Worm (Caenorhabditis elegans) whole organism, L4 larva: ENCODE data around the gene pqn-73.

Experiments used
- D1046.2 ChIP-seq: fragments of 200-800 bp; sonication (Bioruptor generic); IDR thresholded peaks from 2 replicates; pipeline ENCODE4 v1.3.6; 2022; ENCODE audit warnings: missing genetic modification characterization, missing compliant biosample characterization
- F37D6.2 ChIP-seq: sonication (generic microtip); optimal IDR thresholded peaks from 2 replicates; lab custom pipeline; 2016; ENCODE audit warnings: mild to moderate bottlenecking, missing genetic modification characterization, missing compliant biosample characterization
- F44E2.7 ChIP-seq: fragments of 200-800 bp; sonication (Bioruptor generic); IDR thresholded peaks from 2 replicates; pipeline ENCODE4 v2.1.2; 2022; ENCODE audit warnings: missing genetic modification characterization, missing compliant biosample characterization
- F49E8.2 ChIP-seq: sonication (generic microtip); optimal IDR thresholded peaks from 2 replicates; lab custom pipeline; 2016; ENCODE audit warnings: missing compliant biosample characterization, mild to moderate bottlenecking, missing genetic modification characterization, borderline replicate concordance
- T20F7.1 ChIP-seq: fragments of 200-800 bp; sonication (Bioruptor generic); optimal IDR thresholded peaks from 2 replicates; lab custom pipeline; 2018; ENCODE audit warnings: mild to moderate bottlenecking, missing genetic modification characterization, missing compliant biosample characterization
- T26A8.4 ChIP-seq: fragments of 200-800 bp; sonication (Bioruptor generic); IDR thresholded peaks from 2 replicates; pipeline ENCODE4 v1.3.6; 2022; ENCODE audit warnings: missing genetic modification characterization, missing compliant biosample characterization
- Y48G9A.11 ChIP-seq: fragments of 200-800 bp; sonication (Bioruptor generic); IDR thresholded peaks from 2 replicates; pipeline ENCODE4 v1.3.6; 2022; ENCODE audit warnings: missing genetic modification reagents, missing genetic modification characterization, missing compliant biosample characterization
- Y5F2A.4 ChIP-seq: fragments of 200-800 bp; sonication (Bioruptor generic); optimal IDR thresholded peaks from 2 replicates; lab custom pipeline; 2018; ENCODE audit warnings: mild to moderate bottlenecking, missing genetic modification characterization, missing compliant biosample characterization
- ZK337.2 ChIP-seq: fragments of 200-800 bp; sonication (Bioruptor generic); IDR thresholded peaks from 2 replicates; pipeline ENCODE4 v1.3.6; 2022; ENCODE audit warnings: missing genetic modification reagents, missing genetic modification characterization, missing compliant biosample characterization
- aha-1 ChIP-seq: fragments of 150-350 bp; peaks from one replicate; lab custom pipeline; 2014; ENCODE audit warnings: missing biosample characterization, missing genetic modification characterization
- ama-1 ChIP-seq: fragments of 150-350 bp; optimal IDR thresholded peaks from 2 replicates; lab custom pipeline; 2014; ENCODE audit warnings: inconsistent platforms, mixed read lengths
- arid-1 ChIP-seq: fragments of 200-800 bp; sonication (Bioruptor generic); conservative IDR thresholded peaks from 2 replicates; pipeline ENCODE4 v1.3.6; 2022; ENCODE audit warnings: missing genetic modification reagents, missing genetic modification characterization, missing compliant biosample characterization
- attf-4 ChIP-seq: sonication (generic microtip); optimal IDR thresholded peaks from 3 replicates; lab custom pipeline; 2017; ENCODE audit warnings: missing biosample characterization, missing genetic modification characterization
- ceh-28 ChIP-seq: fragments of 150-350 bp; optimal IDR thresholded peaks from 2 replicates; lab custom pipeline; 2014; ENCODE audit warnings: missing biosample characterization, missing genetic modification reagents, missing genetic modification characterization
- ceh-32 ChIP-seq: sonication (generic microtip); optimal IDR thresholded peaks from 2 replicates; lab custom pipeline; 2016; ENCODE audit warnings: mild to moderate bottlenecking, missing genetic modification characterization, missing compliant biosample characterization; ENCODE audit not compliant: poor library complexity
- ceh-44 ChIP-seq: fragments of 200-800 bp; sonication (Bioruptor generic); IDR thresholded peaks from 2 replicates; pipeline ENCODE4 v1.3.6; 2022; ENCODE audit warnings: missing genetic modification reagents, missing genetic modification characterization, missing compliant biosample characterization
- ctbp-1 ChIP-seq: fragments of 200-800 bp; sonication (Bioruptor generic); IDR thresholded peaks from 2 replicates; pipeline ENCODE4 v1.3.6; 2022; ENCODE audit warnings: missing genetic modification reagents, missing genetic modification characterization, missing compliant biosample characterization
- daf-12 ChIP-seq: fragments of 150-350 bp; optimal IDR thresholded peaks from 2 replicates; lab custom pipeline; 2014; ENCODE audit warnings: missing biosample characterization, missing genetic modification reagents, missing genetic modification characterization
- daf-16 ChIP-seq, 3 experiments: sonication (generic microtip); optimal IDR thresholded peaks; 2 replicates each; lab custom pipeline; 2016 to 2017; ENCODE audit warnings: missing genetic modification characterization in 3 of 3, missing genetic modification reagents in 3 of 3, mild to moderate bottlenecking in 2 of 3, missing compliant biosample characterization in 2 of 3, missing biosample characterization in 1 of 3, moderate library complexity in 1 of 3
- dmd-6 ChIP-seq: fragments of 200-800 bp; sonication (Bioruptor generic); IDR thresholded peaks from 2 replicates; pipeline ENCODE4 v1.3.6; 2022; ENCODE audit warnings: missing genetic modification reagents, missing genetic modification characterization, missing compliant biosample characterization
- dmd-8 ChIP-seq: fragments of 200-800 bp; sonication (Bioruptor generic); IDR thresholded peaks from 2 replicates; pipeline ENCODE4 v1.3.6; 2022; ENCODE audit warnings: missing genetic modification characterization, missing compliant biosample characterization
- dpl-1 ChIP-seq: fragments of 150-350 bp; optimal IDR thresholded peaks from 2 replicates; lab custom pipeline; 2014; ENCODE audit warnings: missing biosample characterization, missing genetic modification reagents, missing genetic modification characterization
- duxl-1 ChIP-seq: sonication (generic microtip); optimal IDR thresholded peaks from 2 replicates; lab custom pipeline; 2016; ENCODE audit warnings: mild to moderate bottlenecking, missing genetic modification characterization, moderate library complexity, missing compliant biosample characterization; ENCODE audit not compliant: poor library complexity
- dve-1 ChIP-seq: sonication (generic microtip); optimal IDR thresholded peaks from 2 replicates; lab custom pipeline; 2017; ENCODE audit warnings: antibody characterized with exemption, mild to moderate bottlenecking, missing genetic modification characterization, missing compliant biosample characterization; ENCODE audit not compliant: insufficient read depth
- hif-1 ChIP-seq, 2 experiments: sonication (generic microtip); optimal IDR thresholded peaks; 2 replicates each; lab custom pipeline; 2016 to 2017; ENCODE audit warnings: missing compliant biosample characterization in 2 of 2, missing genetic modification characterization in 2 of 2, missing genetic modification reagents in 2 of 2, missing genotype in 2 of 2, mild to moderate bottlenecking in 1 of 2
- lin-13 ChIP-seq: fragments of 150-350 bp; optimal IDR thresholded peaks from 2 replicates; lab custom pipeline; 2014; ENCODE audit warnings: missing biosample characterization, missing genetic modification reagents, missing genetic modification characterization
- lin-15B ChIP-seq: fragments of 150-350 bp; sonication (generic microtip); optimal IDR thresholded peaks from 3 replicates; lab custom pipeline; 2014; ENCODE audit warnings: missing biosample characterization, missing genetic modification characterization
- lin-38 ChIP-seq: fragments of 200-800 bp; sonication (Bioruptor generic); IDR thresholded peaks from 2 replicates; pipeline ENCODE4 v1.3.6; 2022; ENCODE audit warnings: missing genetic modification reagents, missing genetic modification characterization, missing compliant biosample characterization
- madf-5 ChIP-seq, 2 experiments: fragments of 200-800 bp; sonication (Bioruptor generic); IDR thresholded peaks; 2 replicates each; pipeline ENCODE4 v1.3.6; 2022; ENCODE audit warnings: missing compliant biosample characterization in 2 of 2, missing genetic modification characterization in 2 of 2
- mdl-1 ChIP-seq, 2 experiments: fragments of 150-350 bp in 1 of 2; sonication (generic microtip) in 1 of 2; optimal IDR thresholded peaks; 2 replicates each; lab custom pipeline; 2014 to 2017; ENCODE audit warnings: missing biosample characterization in 2 of 2, missing genetic modification characterization in 2 of 2
- mep-1 ChIP-seq: fragments of 150-350 bp; sonication (generic microtip); optimal IDR thresholded peaks from 3 replicates; lab custom pipeline; 2014; ENCODE audit warnings: missing biosample characterization, missing genetic modification characterization
- mes-2 ChIP-seq: sonication (generic microtip); optimal IDR thresholded peaks from 2 replicates; lab custom pipeline; 2016; ENCODE audit warnings: missing genotype, mild to moderate bottlenecking, missing genetic modification characterization, missing compliant biosample characterization; ENCODE audit not compliant: poor library complexity, severe bottlenecking
- nhr-102 ChIP-seq: sonication (generic microtip); optimal IDR thresholded peaks from 2 replicates; lab custom pipeline; 2016; ENCODE audit warnings: mild to moderate bottlenecking, missing genetic modification characterization, moderate library complexity, missing compliant biosample characterization
- nhr-237 ChIP-seq: sonication (generic microtip); optimal IDR thresholded peaks from 2 replicates; lab custom pipeline; 2017; ENCODE audit warnings: missing biosample characterization, missing genetic modification characterization
- nhr-28 ChIP-seq: fragments of 150-350 bp; optimal IDR thresholded peaks from 2 replicates; lab custom pipeline; 2014; ENCODE audit warnings: missing biosample characterization, missing genetic modification characterization
- nhr-6 ChIP-seq: fragments of 150-350 bp; optimal IDR thresholded peaks from 2 replicates; lab custom pipeline; 2014; ENCODE audit warnings: missing biosample characterization, missing genetic modification characterization
- nhr-77 ChIP-seq: fragments of 150-350 bp; optimal IDR thresholded peaks from 2 replicates; lab custom pipeline; 2014; ENCODE audit warnings: missing biosample characterization, missing genetic modification characterization
- pqm-1 ChIP-seq: sonication (generic microtip); optimal IDR thresholded peaks from 2 replicates; lab custom pipeline; 2017; ENCODE audit warnings: missing biosample characterization, missing genetic modification characterization
- rbr-2 ChIP-seq: sonication (generic microtip); optimal IDR thresholded peaks from 2 replicates; lab custom pipeline; 2016; ENCODE audit warnings: missing genotype, missing genetic modification characterization, missing compliant biosample characterization
- snpc-1.2 ChIP-seq: fragments of 200-800 bp; sonication (Bioruptor generic); IDR thresholded peaks from 2 replicates; pipeline ENCODE4 v1.3.6; 2022; ENCODE audit warnings: missing genetic modification reagents, missing genetic modification characterization, missing compliant biosample characterization
- tag-97 ChIP-seq: fragments of 200-800 bp; sonication (Bioruptor generic); IDR thresholded peaks from 2 replicates; pipeline ENCODE4 v1.3.6; 2022; ENCODE audit warnings: missing genetic modification characterization, missing compliant biosample characterization
- unc-130 ChIP-seq: sonication (generic microtip); optimal IDR thresholded peaks from 2 replicates; lab custom pipeline; 2016; ENCODE audit warnings: missing genetic modification reagents, missing genetic modification characterization, missing compliant biosample characterization
- unc-62 ChIP-seq, 3 experiments: fragments of 150-350 bp in 1 of 3; sonication (generic microtip); optimal IDR thresholded peaks in 2 of 3; peaks in 1 of 3; 1 replicate in 1 of 3; 2 replicates in 2 of 3; lab custom pipeline; 2014 to 2017; ENCODE audit warnings: missing biosample characterization in 3 of 3, missing genetic modification characterization in 3 of 3, missing genetic modification reagents in 3 of 3, missing genotype in 1 of 3
- vab-7 ChIP-seq: fragments of 200-800 bp; sonication (Bioruptor generic); IDR thresholded peaks from 2 replicates; pipeline ENCODE4 v1.3.6; 2022; ENCODE audit warnings: missing genetic modification reagents, missing genetic modification characterization, missing compliant biosample characterization
- zfp-2 ChIP-seq: sonication (generic microtip); optimal IDR thresholded peaks from 2 replicates; lab custom pipeline; 2016; ENCODE audit warnings: mild to moderate bottlenecking, missing genetic modification characterization, missing compliant biosample characterization
- zfp-3 ChIP-seq: fragments of 200-800 bp; sonication (Bioruptor generic); conservative IDR thresholded peaks from 2 replicates; pipeline ENCODE4 v1.3.6; 2022; ENCODE audit warnings: missing genetic modification reagents, missing genetic modification characterization, missing compliant biosample characterization
- ztf-7 ChIP-seq: fragments of 150-350 bp; optimal IDR thresholded peaks from 2 replicates; lab custom pipeline; 2014; ENCODE audit warnings: missing biosample characterization, missing genetic modification characterization

pqn-73 gene

DNA sequence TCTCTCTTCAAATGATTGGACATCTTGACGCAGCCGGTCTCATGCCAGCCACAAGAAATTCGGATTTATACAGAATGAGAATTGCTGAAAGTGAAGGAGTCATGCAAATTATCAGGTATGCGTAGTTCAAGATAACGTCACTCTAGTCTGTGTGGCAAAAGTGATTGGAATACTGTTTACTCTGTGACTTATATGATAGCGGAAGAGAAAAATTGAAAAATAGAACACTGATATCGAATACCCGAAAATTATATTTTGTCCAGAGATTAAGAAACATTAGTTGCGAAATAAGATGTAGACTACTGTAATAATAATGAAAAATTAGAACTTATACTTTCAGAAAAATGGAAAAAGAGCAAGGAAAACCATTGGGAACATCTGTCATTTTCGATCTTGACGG, 25.0 kb upstream of the pqn-73 start (continued):
- TF ChIP-seq nhr-77 (tag; lab: Kevin White, UChicago) = peak; percentile 83
- peak; percentile 81 for TF ChIP-seq pqm-1 (tag; lab: Kevin White, UChicago)
- no peak for TF ChIP-seq vab-7 (GFP tag; lab: Robert Waterston, UW)
- no peak for TF ChIP-seq daf-16 (GFP tag; optimal IDR thresholded peaks at IDR 0.05; lab: Kevin White, UChicago)
- TF ChIP-seq daf-16 (tag; optimal IDR thresholded peaks at IDR 0.05; lab: Kevin White, UChicago) = peak; percentile 78
- TF ChIP-seq unc-62 (GFP tag; optimal IDR thresholded peaks at IDR 0.05 in 1 of 2; lab: Kevin White, UChicago) = no peak
- TF ChIP-seq unc-62 (tag; optimal IDR thresholded peaks at IDR 0.05; lab: Kevin White, UChicago) = no peak
- peak; percentile 95 for TF ChIP-seq nhr-28 (tag; lab: Kevin White, UChicago)
- no peak for TF ChIP-seq T20F7.1 (GFP tag; lab: Kevin White, UChicago)
- no peak for TF ChIP-seq dmd-8 (GFP tag; lab: Robert Waterston, UW)

DNA sequence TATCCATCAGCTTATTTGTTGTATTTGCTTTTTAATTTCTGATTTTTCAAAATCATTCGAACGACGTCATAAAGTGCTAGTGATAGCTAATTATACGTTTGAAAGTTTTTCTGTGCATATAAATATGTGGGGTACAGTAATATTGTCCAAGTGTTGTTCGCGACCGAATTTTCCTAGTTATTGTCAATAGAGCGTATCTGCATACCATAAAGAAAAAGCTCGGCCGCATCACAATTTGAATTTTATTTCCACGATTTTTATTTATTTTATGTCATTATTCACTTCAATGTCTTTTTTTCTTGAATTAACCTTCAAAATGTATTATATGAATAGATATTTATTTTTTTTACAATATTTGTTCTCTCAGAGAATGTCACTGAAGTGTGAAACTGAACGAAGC, 23.7 kb upstream of the pqn-73 start, which contains the start of gene rnh-2:
Gene rnh-2, plus strand, starts transcription at position 368 of the 400 bp plus-strand sequence.
- TF ChIP-seq pqm-1 (tag; lab: Kevin White, UChicago) = peak; percentile 0
- peak; percentile 80 for TF ChIP-seq aha-1 (tag; lab: Kevin White, UChicago)
- TF ChIP-seq D1046.2 (GFP tag; lab: Robert Waterston, UW) = no peak
- no peak for TF ChIP-seq F49E8.2 (tag; lab: Kevin White, UChicago)
- no peak for TF ChIP-seq nhr-237 (tag; lab: Kevin White, UChicago)
- TF ChIP-seq dve-1 (tag; lab: Kevin White, UChicago) = peak; percentile 60
- peak; percentile 24 for TF ChIP-seq lin-15B (tag; lab: Kevin White, UChicago)
- TF ChIP-seq daf-12 (tag; lab: Kevin White, UChicago) = no peak
- peak; percentile 97 for TF ChIP-seq mes-2 (tag; lab: Kevin White, UChicago)
- TF ChIP-seq T20F7.1 (GFP tag; lab: Kevin White, UChicago) = peak; percentile 79
- TF ChIP-seq Y5F2A.4 (GFP tag; lab: Kevin White, UChicago) = no peak
- TF ChIP-seq ztf-7 (tag; lab: Kevin White, UChicago) = no peak
- TF ChIP-seq snpc-1.2 (GFP tag; lab: Robert Waterston, UW) = no peak
- peak in 1 of 2 experiments; percentile 18 for TF ChIP-seq mdl-1 (tag; optimal IDR thresholded peaks at IDR 0.05; lab: Kevin White, UChicago)
- TF ChIP-seq ctbp-1 (GFP tag; lab: Robert Waterston, UW) = no peak
- no peak for TF ChIP-seq zfp-3 (GFP tag; lab: Robert Waterston, UW)
- TF ChIP-seq duxl-1 = peak; percentile 62
- no peak for TF ChIP-seq ceh-28
- TF ChIP-seq F37D6.2 (tag; lab: Kevin White, UChicago) = no peak
- peak; percentile 62 for TF ChIP-seq nhr-77 (tag; lab: Kevin White, UChicago)
- TF ChIP-seq ceh-32 = no peak
- TF ChIP-seq Y48G9A.11 (GFP tag; lab: Robert Waterston, UW) = no peak
- TF ChIP-seq nhr-102 (tag; lab: Kevin White, UChicago) = peak; percentile 59
- TF ChIP-seq arid-1 (GFP tag; lab: Robert Waterston, UW) = no peak
- no peak for TF ChIP-seq T26A8.4 (GFP tag; lab: Robert Waterston, UW)
- no peak for TF ChIP-seq F44E2.7
- peak; percentile 70 for TF ChIP-seq dpl-1 (GFP tag; lab: Kevin White, UChicago)
- peak; percentile 70; the same call in 1 of the 2 replicates for TF ChIP-seq ZK337.2 (GFP tag; lab: Robert Waterston, UW)
- TF ChIP-seq ceh-44 (GFP tag; lab: Robert Waterston, UW) = 0 out of 2 replicates have a peak, but pooled peaks have one; percentile 57
- no peak for TF ChIP-seq attf-4 (tag; lab: Kevin White, UChicago)
- no peak for TF ChIP-seq vab-7 (GFP tag; lab: Robert Waterston, UW)
- TF ChIP-seq unc-130 = peak; percentile 95
- TF ChIP-seq mep-1 (tag; lab: Kevin White, UChicago) = peak; percentile 82
- TF ChIP-seq dmd-6 = peak; percentile 31; the same call in 1 of the 2 replicates
- no peak for TF ChIP-seq dmd-8 (GFP tag; lab: Robert Waterston, UW)
- TF ChIP-seq zfp-2 (tag; lab: Kevin White, UChicago) = no peak
- TF ChIP-seq unc-62 (GFP tag; optimal IDR thresholded peaks at IDR 0.05 in 1 of 2; lab: Kevin White, UChicago) = peak in 1 of 2 experiments; percentile 96
- no peak for TF ChIP-seq unc-62 (tag; optimal IDR thresholded peaks at IDR 0.05; lab: Kevin White, UChicago)
- TF ChIP-seq tag-97 = no peak
- TF ChIP-seq hif-1 (tag; optimal IDR thresholded peaks at IDR 0.05; lab: Kevin White, UChicago) = peak in 1 of 2 experiments; percentile 79
- peak; percentile 99 for TF ChIP-seq lin-38 (GFP tag; lab: Robert Waterston, UW)
- TF ChIP-seq ama-1 = no peak
- TF ChIP-seq lin-13 (GFP tag; lab: Kevin White, UChicago) = peak; percentile 18
- peak; percentile 45 for TF ChIP-seq nhr-6 (tag; lab: Kevin White, UChicago)
- TF ChIP-seq madf-5 (GFP tag; IDR thresholded peaks at IDR 0.05; lab: Robert Waterston, UW) = no peak
- peak; percentile 49 for TF ChIP-seq rbr-2 (tag; lab: Kevin White, UChicago)
